Worm (Caenorhabditis elegans): ENCODE measurements around the gene F13H8.1.
A peak's percentile ranks its signal among the peaks of the same experiment; 100 is the strongest.

- TF ChIP-seq ceh-82 (tag; optimal IDR thresholded peaks at IDR 0.05) (no peak), ceh-63 (GFP tag; optimal IDR thresholded peaks at IDR 0.05) (no peak), mdl-1 (tag; optimal IDR thresholded peaks at IDR 0.05) (no peak), dsc-1 (tag; optimal IDR thresholded peaks at IDR 0.05) (peak; percentile 27), dpl-1 (GFP tag; optimal IDR thresholded peaks at IDR 0.05) (no peak), rnt-1 (tag; optimal IDR thresholded peaks at IDR 0.05) (no peak), lin-39 (tag; optimal IDR thresholded peaks at IDR 0.05) (no peak), nhr-20 (tag; optimal IDR thresholded peaks at IDR 0.05) (no peak), elt-3 (tag; optimal IDR thresholded peaks at IDR 0.05) (no peak), nhr-77 (tag; optimal IDR thresholded peaks at IDR 0.05) (no peak), sox-4 (tag; optimal IDR thresholded peaks at IDR 0.05) (no peak), blmp-1 (tag; optimal IDR thresholded peaks at IDR 0.05) (no peak)
Observed at ce11 chrII:6294261-6294660, 11.1 kb downstream of the F13H8.1 start, which contains the start of gene mps-1.

Measured in whole organism, L1 larva.